Worm (Caenorhabditis elegans): ENCODE measurements around the gene Y54G11A.2.

The Y54G11A.2 gene

DNA sequence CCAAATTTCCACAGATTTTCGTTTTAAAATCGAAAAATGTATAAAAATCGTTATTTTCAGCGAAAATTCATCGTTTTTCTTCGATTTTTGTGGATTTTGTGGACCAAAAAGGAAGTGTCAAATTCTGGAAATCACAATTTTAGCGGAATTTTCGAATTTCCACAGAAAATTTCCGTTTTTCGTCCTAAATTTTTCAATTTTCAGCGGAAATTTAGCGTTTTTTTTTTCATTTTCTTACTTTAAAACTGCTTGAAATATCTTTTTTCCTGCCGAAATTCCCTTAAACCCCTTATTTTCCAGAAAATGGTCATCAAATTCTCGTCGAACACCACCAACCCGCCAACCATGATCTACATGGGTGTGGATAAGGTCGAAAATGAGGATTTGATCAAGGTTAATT lies at the start of gene Y54G11A.2:
Gene Y54G11A.2, plus strand, starts transcription at position 301 of the 400 bp plus-strand sequence.
- no peak for TF ChIP-seq sox-4 (tag; optimal IDR thresholded peaks at IDR 0.05)
- TF ChIP-seq egl-27 (tag; optimal IDR thresholded peaks at IDR 0.05), result no peak
- TF ChIP-seq hlh-17 (GFP tag; optimal IDR thresholded peaks at IDR 0.05; ENCODE audit: borderline replicate concordance), result no peak
- TF ChIP-seq nhr-84 (tag; optimal IDR thresholded peaks at IDR 0.05), result no peak
- no peak for TF ChIP-seq mep-1 (tag; optimal IDR thresholded peaks at IDR 0.05)
- TF ChIP-seq nhr-237 (tag; optimal IDR thresholded peaks at IDR 0.05), result no peak
- no peak for TF ChIP-seq unc-86 (tag; optimal IDR thresholded peaks at IDR 0.05)
- TF ChIP-seq ceh-8 (GFP tag; optimal IDR thresholded peaks at IDR 0.05), result no peak

DNA sequence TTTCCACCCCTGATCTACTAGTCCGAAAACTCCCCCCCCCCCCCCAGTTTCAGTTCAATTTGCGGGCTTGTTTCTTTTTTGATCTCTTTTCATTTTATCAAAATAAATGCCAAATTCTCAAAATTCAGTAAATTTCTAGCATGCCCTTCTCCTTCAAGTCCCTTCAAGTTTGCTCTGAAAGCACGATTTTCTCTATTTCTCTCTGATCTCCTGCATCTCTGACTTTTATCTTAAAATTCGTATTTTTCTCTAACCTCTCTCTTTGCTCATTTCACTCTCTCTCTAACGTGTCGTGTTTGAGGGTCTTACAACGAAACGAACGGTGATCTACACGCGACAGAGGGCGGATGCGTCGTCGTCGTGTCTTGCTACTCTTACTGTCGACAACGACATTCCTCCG lies 46.8 kb upstream of the Y54G11A.2 start, which contains the start of gene ace-3:
Gene ace-3, plus strand, starts transcription at position 301 of the 400 bp plus-strand sequence.
- no peak for TF ChIP-seq ceh-82 (tag; optimal IDR thresholded peaks at IDR 0.05)
- TF ChIP-seq jun-1 (tag; optimal IDR thresholded peaks at IDR 0.05), result no peak
- TF ChIP-seq mef-2 (tag; optimal IDR thresholded peaks at IDR 0.05), result no peak
- TF ChIP-seq zip-4 (GFP tag; optimal IDR thresholded peaks at IDR 0.05), result no peak
- no peak for TF ChIP-seq unc-30 (tag; optimal IDR thresholded peaks at IDR 0.05)

DNA sequence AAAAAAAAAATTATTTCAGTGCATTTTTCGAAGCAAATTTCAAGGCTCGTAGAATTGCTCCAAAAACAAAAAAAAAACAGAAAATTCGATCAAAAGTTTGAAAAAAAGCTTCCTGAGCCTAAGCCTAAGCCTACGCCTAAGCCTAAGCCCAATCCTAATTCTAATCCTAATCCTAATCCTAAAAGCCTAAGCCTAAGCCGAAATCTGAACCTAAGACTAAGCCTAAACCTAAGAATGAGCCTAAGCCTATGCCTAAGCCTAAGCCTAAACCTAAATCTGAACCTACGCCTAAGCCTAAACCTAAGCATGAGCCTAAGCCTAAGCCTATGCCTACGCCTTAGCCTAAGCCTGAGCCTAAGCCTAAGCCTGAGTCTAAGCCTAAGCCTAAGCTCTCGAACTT lies 45.9 kb upstream of the Y54G11A.2 start:
- TF ChIP-seq isw-1 (GFP tag; IDR thresholded peaks at IDR 0.05) (no peak), aha-1 (tag; optimal IDR thresholded peaks at IDR 0.05) (no peak), ceh-63 (GFP tag; optimal IDR thresholded peaks at IDR 0.05) (no peak)

DNA sequence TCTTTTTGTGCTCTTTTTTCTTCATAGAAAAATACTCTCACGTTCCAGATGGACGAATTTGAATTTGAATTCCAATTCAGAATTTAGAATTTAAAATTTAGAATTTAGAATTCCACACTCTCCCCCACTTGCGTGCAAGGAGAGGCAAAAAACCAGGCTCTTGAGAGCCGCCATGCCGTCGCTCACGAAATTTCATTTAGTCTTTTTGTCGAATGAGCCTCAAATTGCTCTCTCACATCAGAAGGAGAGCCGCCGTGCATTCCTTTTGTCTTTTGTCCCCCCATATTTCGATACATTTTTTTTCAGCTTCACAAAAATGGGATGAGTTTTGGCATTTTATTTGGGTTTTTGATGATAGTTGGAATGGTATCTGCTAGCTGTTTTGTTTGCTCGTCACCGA lies 41.0 kb upstream of the Y54G11A.2 start, which contains the start of gene hot-7:
Gene hot-7, plus strand, starts transcription at position 301 of the 400 bp plus-strand sequence.
- TF ChIP-seq aly-2 (tag; optimal IDR thresholded peaks at IDR 0.05), result no peak
- no peak for TF ChIP-seq ceh-8 (GFP tag; optimal IDR thresholded peaks at IDR 0.05)
- TF ChIP-seq sptf-1 (tag; optimal IDR thresholded peaks at IDR 0.05), result no peak

- TF ChIP-seq C16A3.4 (tag; optimal IDR thresholded peaks at IDR 0.05), result no peak
- no peak for TF ChIP-seq jun-1 (tag; optimal IDR thresholded peaks at IDR 0.05)
- no peak for TF ChIP-seq skn-1 (tag; optimal IDR thresholded peaks at IDR 0.05)
- TF ChIP-seq aha-1 (tag; optimal IDR thresholded peaks at IDR 0.05), result no peak
- no peak for TF ChIP-seq C34B4.2 (tag; optimal IDR thresholded peaks at IDR 0.05)
Measured at ce11 chrII:14214109-14214508, 38.0 kb upstream of the Y54G11A.2 start, which contains the start of gene Y48B6A.10. TSS of gene Y48B6A.10 (plus strand) at chrII:14214409.

DNA sequence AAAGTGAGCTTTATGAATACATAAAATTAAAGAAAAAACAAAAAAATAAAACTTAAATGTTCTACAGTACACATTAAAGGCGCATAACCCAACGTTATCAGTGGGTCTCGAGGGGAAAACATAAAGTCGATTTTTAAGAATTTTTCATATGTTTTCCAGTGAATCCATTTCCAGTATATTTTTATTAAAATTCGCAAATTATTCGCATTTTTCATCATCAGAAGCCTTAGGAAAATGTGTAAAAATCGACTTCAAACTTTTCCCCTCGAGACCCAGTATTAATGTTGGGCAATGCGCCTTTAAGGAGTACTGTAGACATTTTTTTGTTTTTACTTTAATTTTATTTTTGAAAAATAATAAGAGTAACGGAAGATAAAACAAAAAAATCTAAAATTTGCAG lies 34.0 kb upstream of the Y54G11A.2 start:
- TF ChIP-seq swsn-7 (tag; optimal IDR thresholded peaks at IDR 0.05), result no peak
- TF ChIP-seq grh-1 (GFP tag; IDR thresholded peaks at IDR 0.05), result no peak
- TF ChIP-seq egl-13 (tag; optimal IDR thresholded peaks at IDR 0.05), result no peak
- TF ChIP-seq ces-1 (GFP tag; optimal IDR thresholded peaks at IDR 0.05), result no peak
- no peak for TF ChIP-seq nhr-71 (tag; optimal IDR thresholded peaks at IDR 0.05)
- TF ChIP-seq ama-1 (optimal IDR thresholded peaks at IDR 0.05), result no peak
- TF ChIP-seq fkh-8 (tag; optimal IDR thresholded peaks at IDR 0.05), result no peak
- no peak for TF ChIP-seq hlh-4 (tag; optimal IDR thresholded peaks at IDR 0.05)
- no peak for TF ChIP-seq hlh-17 (GFP tag; optimal IDR thresholded peaks at IDR 0.05; ENCODE audit: borderline replicate concordance)
- TF ChIP-seq ztf-4 (tag; optimal IDR thresholded peaks at IDR 0.05), result no peak
- no peak for TF ChIP-seq unc-130 (tag; optimal IDR thresholded peaks at IDR 0.05)
- TF ChIP-seq lin-39 (tag; optimal IDR thresholded peaks at IDR 0.05), result no peak
- TF ChIP-seq ztf-11 (tag; optimal IDR thresholded peaks at IDR 0.05), result no peak
